Worm (Caenorhabditis elegans) whole organism, young adult: ENCODE measurements around the gene T08G3.13.

Experiments
- B0035.1 ChIP-seq: sonication (generic microtip); optimal IDR thresholded peaks from 2 replicates; lab custom pipeline; 2016; ENCODE audit warnings: missing genetic modification characterization, mild to moderate bottlenecking, missing compliant biosample characterization, missing genotype, missing genetic modification reagents
- F22D6.2 ChIP-seq: sonication (generic microtip); optimal IDR thresholded peaks from 2 replicates; lab custom pipeline; 2016; ENCODE audit warnings: mild to moderate bottlenecking, missing genetic modification characterization, missing compliant biosample characterization
- F37B4.10 ChIP-seq: fragments of 200-800 bp; sonication (Bioruptor generic); IDR thresholded peaks from 2 replicates; pipeline ENCODE4 v1.3.6; 2022; ENCODE audit warnings: missing genetic modification characterization, missing compliant biosample characterization
- Y79H2A.3 ChIP-seq: fragments of 200-800 bp; sonication (Bioruptor generic); conservative IDR thresholded peaks from 2 replicates; pipeline ENCODE4 v1.3.6; 2022; ENCODE audit warnings: missing genetic modification reagents, missing genetic modification characterization, missing compliant biosample characterization
- cebp-2 ChIP-seq: fragments of 200-800 bp; sonication (Bioruptor generic); IDR thresholded peaks from 2 replicates; pipeline ENCODE4 v1.3.6; 2022; ENCODE audit warnings: missing genetic modification characterization, missing compliant biosample characterization
- ceh-40 ChIP-seq: fragments of 200-800 bp; sonication (Bioruptor generic); IDR thresholded peaks from 2 replicates; pipeline ENCODE4 v1.3.6; 2022; ENCODE audit warnings: missing genetic modification characterization, missing compliant biosample characterization
- ceh-58 ChIP-seq: fragments of 200-800 bp; sonication (Bioruptor generic); IDR thresholded peaks from 2 replicates; pipeline ENCODE4 v1.3.6; 2022; ENCODE audit warnings: missing genetic modification characterization, missing compliant biosample characterization
- dpff-1 ChIP-seq: sonication (generic microtip); optimal IDR thresholded peaks from 2 replicates; lab custom pipeline; 2017; ENCODE audit warnings: mild to moderate bottlenecking, missing genetic modification characterization, missing compliant biosample characterization
- dpl-1 ChIP-seq: fragments of 150-350 bp; optimal IDR thresholded peaks from 2 replicates; lab custom pipeline; 2014; ENCODE audit warnings: missing biosample characterization, missing genetic modification reagents, missing genetic modification characterization
- nfya-2 ChIP-seq: fragments of 200-800 bp; sonication (Bioruptor generic); IDR thresholded peaks from 2 replicates; pipeline ENCODE4 v1.3.6; 2022; ENCODE audit warnings: missing genetic modification reagents, missing genetic modification characterization, missing compliant biosample characterization
- nfyb-1 ChIP-seq: fragments of 200-800 bp; sonication (Bioruptor generic); IDR thresholded peaks from 2 replicates; pipeline ENCODE4 v1.3.6; 2022; ENCODE audit warnings: missing genetic modification reagents, missing genetic modification characterization, missing compliant biosample characterization
- nhr-80 ChIP-seq: sonication (generic microtip); optimal IDR thresholded peaks from 2 replicates; lab custom pipeline; 2016; ENCODE audit warnings: missing genetic modification characterization, missing compliant biosample characterization
- pbrm-1 ChIP-seq: fragments of 200-800 bp; sonication (Bioruptor generic); IDR thresholded peaks from 2 replicates; pipeline ENCODE4 v1.3.6; 2022; ENCODE audit warnings: missing genetic modification reagents, missing genetic modification characterization, missing compliant biosample characterization
- rpc-1 ChIP-seq, 2 experiments: fragments of 150-350 bp in 1 of 2; sonication (generic microtip) in 1 of 2; optimal IDR thresholded peaks; 2 replicates each; lab custom pipeline; 2014 to 2018; ENCODE audit warnings: missing biosample characterization in 1 of 2, missing genetic modification characterization in 1 of 2, missing genetic modification reagents in 1 of 2, missing genotype in 1 of 2
- sea-2 ChIP-seq: fragments of 200-800 bp; sonication (Bioruptor generic); IDR thresholded peaks from 2 replicates; pipeline ENCODE4 v1.3.6; 2022; ENCODE audit warnings: missing genetic modification characterization, missing compliant biosample characterization
- unc-130 ChIP-seq: sonication (generic microtip); optimal IDR thresholded peaks from 2 replicates; lab custom pipeline; 2016; ENCODE audit warnings: missing genetic modification reagents, missing genetic modification characterization, missing compliant biosample characterization
- zfh-2 ChIP-seq: fragments of 200-800 bp; sonication (Bioruptor generic); conservative IDR thresholded peaks from 2 replicates; pipeline ENCODE4 v1.3.6; 2022; ENCODE audit warnings: missing genetic modification reagents, missing genetic modification characterization, missing compliant biosample characterization
- zim-3 ChIP-seq: sonication (generic microtip); optimal IDR thresholded peaks from 2 replicates; lab custom pipeline; 2017; ENCODE audit warnings: mild to moderate bottlenecking, missing genetic modification characterization, moderate library complexity, missing compliant biosample characterization
- ztf-25 ChIP-seq: fragments of 200-800 bp; sonication (Bioruptor generic); IDR thresholded peaks from 2 replicates; pipeline ENCODE4 v1.3.6; 2022; ENCODE audit warnings: missing genetic modification reagents, missing genetic modification characterization, missing compliant biosample characterization

Gene T08G3.13

DNA sequence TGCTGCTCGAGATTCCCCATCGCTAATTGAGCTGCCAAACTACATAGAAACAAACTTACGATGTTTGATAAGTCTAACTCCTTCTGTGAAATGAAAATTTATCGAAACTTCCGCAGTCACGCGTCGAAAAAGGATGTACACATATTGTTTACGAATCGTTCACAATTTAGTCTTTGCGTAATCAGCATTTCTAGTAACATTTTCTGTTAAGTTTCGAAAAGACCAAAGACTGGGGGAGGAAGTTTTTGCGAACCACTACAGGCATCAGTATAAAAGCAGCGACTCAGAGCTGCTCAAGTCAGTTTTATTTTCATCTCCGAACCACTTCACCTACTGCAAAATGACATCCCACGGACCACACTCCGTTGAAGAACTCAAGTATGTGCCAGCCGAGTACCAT is 40.3 kb downstream of the T08G3.13 start, which contains the start of gene sqst-4 (continued):
- TF ChIP-seq nfyb-1 (no peak), pbrm-1 (no peak)

DNA sequence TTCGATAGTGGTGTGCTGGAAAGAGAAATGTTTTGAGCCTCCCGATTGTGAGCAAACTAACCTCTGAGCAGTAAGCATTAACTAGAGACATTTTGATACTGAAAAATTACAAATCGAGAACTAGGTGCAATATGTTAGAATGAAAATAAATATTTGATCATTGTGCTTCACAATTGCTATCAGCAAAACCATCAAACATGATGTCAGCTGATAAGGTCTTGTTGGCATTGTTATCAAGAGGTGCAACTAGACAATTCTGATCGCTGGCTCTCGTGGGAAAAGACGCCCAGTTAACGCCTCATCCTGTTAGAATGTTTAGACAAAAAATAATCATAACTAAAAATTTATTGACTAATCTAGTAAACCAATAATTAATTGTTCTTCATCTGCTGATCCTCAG is 46.5 kb downstream of the T08G3.13 start, which contains the start of gene comt-2:
Gene comt-2, minus strand, starts transcription at position 131 of the 400 bp plus-strand sequence.
- no peak for TF ChIP-seq dpff-1 (tag; lab: Kevin White, UChicago)
- TF ChIP-seq nhr-80 (tag; lab: Kevin White, UChicago), result peak; percentile 49

DNA sequence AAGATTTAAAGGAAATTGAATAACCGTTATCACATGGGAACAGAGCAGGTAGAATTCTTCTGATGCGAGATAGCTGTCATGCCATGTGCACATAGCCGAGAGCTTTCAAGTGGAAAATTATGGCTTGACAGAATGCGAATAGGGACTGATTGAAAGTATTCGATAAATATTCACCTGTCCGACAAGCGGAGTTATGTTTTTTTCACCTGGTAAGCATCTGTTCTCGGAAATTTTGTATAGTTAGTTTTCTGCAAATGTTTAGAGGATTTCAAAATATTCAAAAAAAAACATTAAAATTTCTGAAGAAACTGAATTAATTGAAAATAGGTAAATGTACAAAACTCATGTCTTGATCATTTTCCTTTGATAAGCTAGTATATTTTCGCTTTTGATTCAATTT is 49.7 kb downstream of the T08G3.13 start, which contains the start of gene srh-136:
Gene srh-136, minus strand, starts transcription at position 93 of the 400 bp plus-strand sequence.
- TF ChIP-seq Y79H2A.3 (GFP tag; lab: Robert Waterston, UW) (no peak), sea-2 (GFP tag; lab: Robert Waterston, UW) (no peak), F22D6.2 (tag; lab: Kevin White, UChicago) (no peak), rpc-1 (optimal IDR thresholded peaks at IDR 0.05; lab: Kevin White, UChicago) (no peak), rpc-1 (tag; optimal IDR thresholded peaks at IDR 0.05; lab: Kevin White, UChicago) (no peak), ceh-40 (no peak), ceh-58 (GFP tag; lab: Robert Waterston, UW) (no peak), F37B4.10 (GFP tag; lab: Robert Waterston, UW) (no peak), ztf-25 (GFP tag; lab: Robert Waterston, UW) (no peak), B0035.1 (tag; lab: Kevin White, UChicago) (no peak), zim-3 (tag; lab: Kevin White, UChicago) (no peak), nfya-2 (GFP tag; lab: Robert Waterston, UW) (no peak), dpl-1 (GFP tag; lab: Kevin White, UChicago) (no peak), zfh-2 (GFP tag; lab: Robert Waterston, UW) (no peak), cebp-2 (GFP tag; lab: Robert Waterston, UW) (no peak), unc-130 (GFP tag; lab: Kevin White, UChicago) (no peak), dpff-1 (tag; lab: Kevin White, UChicago) (no peak)
